Worm (Caenorhabditis elegans): Measurements from ENCODE around the gene atn-1.

- TF ChIP-seq nhr-76 (tag; optimal IDR thresholded peaks at IDR 0.05) (no peak), lin-14 (GFP tag; optimal IDR thresholded peaks at IDR 0.05) (no peak), mdl-1 (tag; optimal IDR thresholded peaks at IDR 0.05) (no peak), fkh-4 (tag; optimal IDR thresholded peaks at IDR 0.05; ENCODE audit: borderline replicate concordance) (no peak), lir-3 (tag; optimal IDR thresholded peaks at IDR 0.05; ENCODE audit: poor library complexity) (no peak)
Measured at ce11 chrV:12513900-12514299, 35.7 kb downstream of the atn-1 start.
